Worm (Caenorhabditis elegans): ENCODE data around the gene test-1.

ce11 chrIV:2156239-2156638 is 19.5 kb downstream of the test-1 start:
- no peak for TF ChIP-seq flt-1 (GFP tag; IDR thresholded peaks at IDR 0.05)
- TF ChIP-seq T22C8.4 (GFP tag; IDR thresholded peaks at IDR 0.05) = no peak
- TF ChIP-seq ztf-29 (GFP tag; IDR thresholded peaks at IDR 0.05) = no peak
- no peak for TF ChIP-seq cog-1 (tag; optimal IDR thresholded peaks at IDR 0.05)
